Worm (Caenorhabditis elegans) whole organism, L1 larva: ENCODE measurements around the gene Y54G2A.36.
A peak's percentile ranks its signal among the peaks of the same experiment; 100 is the strongest.

Experiments
- C04F5.9 ChIP-seq: sonication (generic microtip); optimal IDR thresholded peaks from 2 replicates; lab custom pipeline; 2016; ENCODE audit warnings: missing genetic modification characterization, missing compliant biosample characterization
- Y116A8C.19 ChIP-seq: sonication (generic microtip); optimal IDR thresholded peaks from 2 replicates; lab custom pipeline; 2016; ENCODE audit warnings: missing compliant biosample characterization, missing genetic modification characterization, borderline replicate concordance
- aha-1 ChIP-seq: fragments of 150-350 bp; optimal IDR thresholded peaks from 2 replicates; lab custom pipeline; 2014; ENCODE audit warnings: missing biosample characterization, missing genetic modification characterization
- aly-2 ChIP-seq: fragments of 150-350 bp; optimal IDR thresholded peaks from 2 replicates; lab custom pipeline; 2014; ENCODE audit warnings: missing biosample characterization, missing genetic modification characterization
- ama-1 ChIP-seq: fragments of 150-350 bp; optimal IDR thresholded peaks from 2 replicates; lab custom pipeline; 2014
- ceh-63 ChIP-seq: fragments of 200-800 bp; sonication (Bioruptor generic); optimal IDR thresholded peaks from 2 replicates; lab custom pipeline; 2018; ENCODE audit warnings: mild to moderate bottlenecking, missing genetic modification characterization, missing compliant biosample characterization
- ceh-8 ChIP-seq: fragments of 200-800 bp; sonication (Bioruptor generic); optimal IDR thresholded peaks from 2 replicates; lab custom pipeline; 2018; ENCODE audit warnings: mild to moderate bottlenecking, missing genetic modification characterization, moderate library complexity, missing compliant biosample characterization
- ceh-82 ChIP-seq, 3 experiments: fragments of 150-350 bp in 1 of 3; sonication (generic microtip) in 2 of 3; optimal IDR thresholded peaks; 2 replicates each; lab custom pipeline; 2014 to 2017; ENCODE audit warnings: missing biosample characterization in 3 of 3, missing genetic modification characterization in 3 of 3
- ceh-90 ChIP-seq: sonication (generic microtip); optimal IDR thresholded peaks from 2 replicates; lab custom pipeline; 2016; ENCODE audit warnings: missing genetic modification characterization, missing compliant biosample characterization
- dpl-1 ChIP-seq, 3 experiments: fragments of 150-350 bp in 2 of 3; sonication (generic microtip) in 1 of 3; optimal IDR thresholded peaks; 2 replicates each; lab custom pipeline; 2014 to 2017; ENCODE audit warnings: missing biosample characterization in 3 of 3, missing genetic modification characterization in 3 of 3, missing genetic modification reagents in 3 of 3
- efl-1 ChIP-seq, 4 experiments: fragments of 150-350 bp; optimal IDR thresholded peaks in 3 of 4; peaks in 1 of 4; 1 replicate in 1 of 4; 2 replicates in 3 of 4; lab custom pipeline; 2014; ENCODE audit warnings: missing biosample characterization in 2 of 4, missing genetic modification characterization in 2 of 4, missing genetic modification reagents in 2 of 4
- efl-3 ChIP-seq: fragments of 200-800 bp; sonication (Bioruptor generic); optimal IDR thresholded peaks from 2 replicates; lab custom pipeline; 2018; ENCODE audit warnings: mild to moderate bottlenecking, missing genetic modification characterization, missing compliant biosample characterization
- egl-13 ChIP-seq: sonication (generic microtip); optimal IDR thresholded peaks from 2 replicates; lab custom pipeline; 2016; ENCODE audit warnings: missing genotype, missing genetic modification reagents, missing genetic modification characterization, missing compliant biosample characterization
- egl-27 ChIP-seq, 2 experiments: fragments of 150-350 bp in 1 of 2; sonication (generic microtip); optimal IDR thresholded peaks; 3 replicates each; lab custom pipeline; 2017 to 2018; ENCODE audit warnings: missing biosample characterization in 2 of 2, missing genetic modification characterization in 2 of 2, missing genetic modification reagents in 2 of 2
- fos-1 ChIP-seq: fragments of 150-350 bp; optimal IDR thresholded peaks from 2 replicates; lab custom pipeline; 2014; ENCODE audit warnings: missing biosample characterization, missing genetic modification characterization
- grh-1 ChIP-seq: fragments of 200-800 bp; sonication (Bioruptor generic); IDR thresholded peaks from 2 replicates; pipeline ENCODE4 v1.3.6; 2022; ENCODE audit warnings: missing genetic modification reagents, missing genetic modification characterization, missing compliant biosample characterization
- hlh-17 ChIP-seq: fragments of 200-800 bp; sonication (Bioruptor generic); optimal IDR thresholded peaks from 2 replicates; lab custom pipeline; 2018; ENCODE audit warnings: missing genetic modification characterization, mild to moderate bottlenecking, missing compliant biosample characterization, moderate library complexity, borderline replicate concordance
- hpl-2 ChIP-seq: fragments of 150-350 bp; optimal IDR thresholded peaks from 2 replicates; lab custom pipeline; 2014; ENCODE audit warnings: missing biosample characterization, missing genetic modification reagents, missing genetic modification characterization
- lin-13 ChIP-seq: fragments of 150-350 bp; optimal IDR thresholded peaks from 2 replicates; lab custom pipeline; 2014; ENCODE audit warnings: missing biosample characterization, missing genetic modification reagents, missing genetic modification characterization
- lin-35 ChIP-seq, 2 experiments: fragments of 150-350 bp; optimal IDR thresholded peaks; 2 replicates each; lab custom pipeline; 2014; ENCODE audit warnings: missing biosample characterization in 2 of 2, missing genetic modification characterization in 2 of 2, missing genetic modification reagents in 2 of 2
- lsy-2 ChIP-seq, 2 experiments: fragments of 150-350 bp; optimal IDR thresholded peaks; 2 replicates each; lab custom pipeline; 2014; ENCODE audit warnings: missing biosample characterization in 2 of 2, missing genetic modification characterization in 2 of 2
- mab-9 ChIP-seq: fragments of 200-800 bp; sonication (Bioruptor generic); IDR thresholded peaks from 2 replicates; pipeline ENCODE4 v1.3.6; 2022; ENCODE audit warnings: missing genetic modification reagents, missing genetic modification characterization, missing compliant biosample characterization
- mdl-1 ChIP-seq, 2 experiments: fragments of 150-350 bp; optimal IDR thresholded peaks; 2 replicates each; lab custom pipeline; 2014 to 2017; ENCODE audit warnings: missing biosample characterization in 2 of 2, missing genetic modification characterization in 2 of 2, inconsistent platforms in 1 of 2
- mef-2 ChIP-seq: fragments of 150-350 bp; optimal IDR thresholded peaks from 2 replicates; lab custom pipeline; 2014; ENCODE audit warnings: missing biosample characterization, missing genetic modification characterization
- mep-1 ChIP-seq: fragments of 150-350 bp; optimal IDR thresholded peaks from 2 replicates; lab custom pipeline; 2014; ENCODE audit warnings: missing biosample characterization, missing genetic modification characterization
- nhr-12 ChIP-seq: sonication (generic microtip); optimal IDR thresholded peaks from 2 replicates; lab custom pipeline; 2017; ENCODE audit warnings: missing biosample characterization, missing genetic modification characterization
- nhr-19 ChIP-seq: fragments of 200-800 bp; sonication (Bioruptor generic); conservative IDR thresholded peaks from 2 replicates; pipeline ENCODE4 v1.3.6; 2022; ENCODE audit warnings: missing genetic modification characterization, missing compliant biosample characterization
- nhr-237 ChIP-seq: fragments of 150-350 bp; optimal IDR thresholded peaks from 2 replicates; lab custom pipeline; 2014; ENCODE audit warnings: missing biosample characterization, missing genetic modification characterization
- nhr-28 ChIP-seq: fragments of 150-350 bp; optimal IDR thresholded peaks from 2 replicates; lab custom pipeline; 2014; ENCODE audit warnings: missing biosample characterization, missing genetic modification characterization
- nhr-71 ChIP-seq: sonication (generic microtip); optimal IDR thresholded peaks from 2 replicates; lab custom pipeline; 2016; ENCODE audit warnings: mild to moderate bottlenecking, missing genetic modification characterization, moderate library complexity, missing compliant biosample characterization
- nhr-85 ChIP-seq: sonication (generic microtip); peaks from one replicate; lab custom pipeline; 2016; ENCODE audit warnings: missing genetic modification characterization, inconsistent platforms, missing compliant biosample characterization
- nhr-90 ChIP-seq: sonication (generic microtip); optimal IDR thresholded peaks from 2 replicates; lab custom pipeline; 2016; ENCODE audit warnings: mild to moderate bottlenecking, missing genetic modification characterization, missing compliant biosample characterization; ENCODE audit not compliant: poor library complexity
- pag-3 ChIP-seq: sonication (generic microtip); optimal IDR thresholded peaks from 2 replicates; lab custom pipeline; 2017; ENCODE audit warnings: missing genetic modification characterization, mild to moderate bottlenecking, missing compliant biosample characterization, antibody characterized with exemption, borderline replicate concordance; ENCODE audit not compliant: insufficient read depth
- rnt-1 ChIP-seq: sonication (generic microtip); optimal IDR thresholded peaks from 2 replicates; lab custom pipeline; 2016; ENCODE audit warnings: mild to moderate bottlenecking, missing genetic modification characterization, moderate library complexity, missing compliant biosample characterization
- snpc-4 ChIP-seq: fragments of 150-350 bp; optimal IDR thresholded peaks from 2 replicates; lab custom pipeline; 2014; ENCODE audit warnings: missing biosample characterization, missing genetic modification characterization
- snu-23 ChIP-seq: sonication (generic microtip); optimal IDR thresholded peaks from 2 replicates; lab custom pipeline; 2016; ENCODE audit warnings: missing genetic modification characterization, missing compliant biosample characterization
- sptf-1 ChIP-seq: fragments of 150-350 bp; optimal IDR thresholded peaks from 2 replicates; lab custom pipeline; 2014; ENCODE audit warnings: missing biosample characterization, missing genetic modification characterization
- swsn-7 ChIP-seq: sonication (generic microtip); optimal IDR thresholded peaks from 2 replicates; lab custom pipeline; 2016; ENCODE audit warnings: missing genetic modification characterization, missing compliant biosample characterization
- tlp-1 ChIP-seq: fragments of 150-350 bp; optimal IDR thresholded peaks from 2 replicates; lab custom pipeline; 2014; ENCODE audit warnings: missing biosample characterization, missing genetic modification characterization
- unc-130 ChIP-seq: fragments of 150-350 bp; optimal IDR thresholded peaks from 2 replicates; lab custom pipeline; 2017; ENCODE audit warnings: missing biosample characterization, missing genetic modification characterization, inconsistent platforms
- unc-86 ChIP-seq: sonication (generic microtip); optimal IDR thresholded peaks from 2 replicates; lab custom pipeline; 2016; ENCODE audit warnings: missing genetic modification characterization, missing compliant biosample characterization
- xbp-1 ChIP-seq: sonication (generic microtip); optimal IDR thresholded peaks from 2 replicates; lab custom pipeline; 2016; ENCODE audit warnings: missing genetic modification characterization, missing compliant biosample characterization
- zag-1 ChIP-seq: fragments of 150-350 bp; optimal IDR thresholded peaks from 2 replicates; lab custom pipeline; 2014; ENCODE audit warnings: missing biosample characterization, missing genetic modification characterization
- zip-4 ChIP-seq: fragments of 200-800 bp; sonication (Bioruptor generic); optimal IDR thresholded peaks from 2 replicates; lab custom pipeline; 2018; ENCODE audit warnings: mild to moderate bottlenecking, missing genetic modification characterization, moderate library complexity, missing compliant biosample characterization

Gene Y54G2A.36

DNA sequence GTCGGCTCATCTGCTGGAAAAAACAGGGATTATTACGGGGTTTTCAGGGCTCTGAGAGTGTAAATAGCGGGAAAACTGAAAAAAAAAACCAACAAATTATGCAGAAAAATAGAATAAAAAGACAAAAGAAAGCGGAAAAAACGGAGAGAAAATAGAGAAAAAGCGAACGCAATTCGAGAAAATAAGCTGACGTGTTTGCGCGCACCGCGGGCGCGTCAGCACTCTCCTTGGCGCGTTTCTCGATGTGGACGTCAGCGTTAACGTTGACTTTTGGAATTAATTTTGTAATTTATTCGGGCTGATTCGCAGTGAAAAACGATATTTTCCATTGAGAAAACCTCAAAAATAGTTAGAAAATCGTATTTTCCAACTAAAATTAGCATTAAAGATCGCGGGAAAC lies 30.9 kb downstream of the Y54G2A.36 start, which contains the start of gene manf-1 (continued):
- TF ChIP-seq nhr-71 (tag; lab: Kevin White, UChicago) (peak; percentile 84), egl-27 (tag; optimal IDR thresholded peaks at IDR 0.05; lab: Kevin White, UChicago) (no peak), Y116A8C.19 (tag; lab: Kevin White, UChicago) (no peak), ceh-82 (tag; optimal IDR thresholded peaks at IDR 0.05; lab: Kevin White, UChicago) (peak; percentile 55 to 73 (median 62)), pag-3 (tag; lab: Kevin White, UChicago) (no peak), C04F5.9 (tag; lab: Kevin White, UChicago) (no peak), aly-2 (tag; lab: Kevin White, UChicago) (peak; percentile 31), nhr-90 (tag; lab: Kevin White, UChicago) (peak; percentile 71), nhr-237 (tag; lab: Kevin White, UChicago) (no peak), ceh-8 (GFP tag; lab: Kevin White, UChicago) (no peak), efl-3 (no peak), unc-130 (tag; lab: Kevin White, UChicago) (peak; percentile 39), mdl-1 (tag; optimal IDR thresholded peaks at IDR 0.05; lab: Kevin White, UChicago) (peak in 1 of 2 experiments; percentile 62), snu-23 (GFP tag; lab: Kevin White, UChicago) (peak; percentile 82), zip-4 (no peak), hlh-17 (GFP tag; lab: Kevin White, UChicago) (no peak), mab-9 (GFP tag; lab: Robert Waterston, UW) (no peak), grh-1 (GFP tag; lab: Robert Waterston, UW) (0 out of 2 replicates have a peak, but pooled peaks have one; percentile 46), lin-13 (GFP tag; lab: Kevin White, UChicago) (peak; percentile 69), egl-13 (no peak), tlp-1 (tag; lab: Kevin White, UChicago) (no peak), snpc-4 (peak; percentile 57), lin-35 (GFP tag; optimal IDR thresholded peaks at IDR 0.05; lab: Kevin White, UChicago) (peak; percentile 79 to 84), nhr-19 (peak; percentile 74), xbp-1 (tag; lab: Kevin White, UChicago) (peak; percentile 99), mef-2 (tag; lab: Kevin White, UChicago) (no peak), unc-86 (tag; lab: Kevin White, UChicago) (peak; percentile 61), nhr-28 (tag; lab: Kevin White, UChicago) (no peak), nhr-12 (tag; lab: Kevin White, UChicago) (no peak), ama-1 (lab: Kevin White, UChicago) (no peak)

DNA sequence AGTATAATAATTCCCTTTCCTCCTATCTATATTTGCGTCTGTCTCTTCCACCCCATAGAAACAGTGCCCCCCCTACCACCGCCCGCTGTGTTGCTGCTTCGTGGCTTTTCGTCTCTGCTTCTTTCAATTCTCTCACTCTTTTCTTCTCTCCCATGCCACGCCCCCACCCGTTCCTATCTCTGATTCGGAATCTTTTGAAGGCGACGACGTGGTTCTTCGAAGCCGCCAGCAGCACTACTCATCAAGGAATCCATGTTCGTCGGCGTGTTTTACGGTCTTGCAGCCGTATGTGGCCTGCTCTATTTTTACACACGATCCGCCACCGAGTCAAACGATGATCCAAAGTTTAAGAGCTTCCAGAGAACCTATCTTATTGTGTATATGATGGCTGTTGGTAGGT lies 33.7 kb downstream of the Y54G2A.36 start, which contains the start of gene samt-1:
Gene samt-1, plus strand, starts transcription at position 176 of the 400 bp plus-strand sequence.
- no peak for TF ChIP-seq unc-130 (tag; lab: Kevin White, UChicago)
- TF ChIP-seq rnt-1 (tag; lab: Kevin White, UChicago) = no peak
- no peak for TF ChIP-seq dpl-1 (GFP tag; optimal IDR thresholded peaks at IDR 0.05; lab: Kevin White, UChicago)
- no peak for TF ChIP-seq efl-1 (optimal IDR thresholded peaks at IDR 0.05; lab: Kevin White, UChicago)
- no peak for TF ChIP-seq efl-1 (GFP tag; optimal IDR thresholded peaks at IDR 0.05 in 1 of 2; lab: Kevin White, UChicago)

DNA sequence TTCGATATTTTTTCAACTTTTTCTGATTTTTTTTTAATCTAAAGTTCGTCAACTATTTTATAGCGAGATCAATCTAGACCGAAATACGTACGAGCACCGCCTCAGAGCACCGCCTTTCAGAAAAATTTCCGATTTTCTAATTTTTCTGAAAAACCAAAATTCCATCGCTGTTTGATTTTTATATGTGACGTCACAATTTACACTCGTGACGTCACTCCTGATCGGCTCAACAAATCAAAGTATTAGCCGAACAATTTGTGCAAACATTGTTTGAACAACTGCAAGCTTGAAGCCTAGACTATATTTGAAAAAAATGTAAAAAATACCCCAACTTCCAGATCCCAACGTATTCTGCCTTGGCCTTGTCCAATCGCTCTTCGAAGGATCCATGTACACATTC lies 37.7 kb downstream of the Y54G2A.36 start:
- TF ChIP-seq aha-1 (tag; lab: Kevin White, UChicago) (no peak), nhr-85 (no peak), nhr-28 (tag; lab: Kevin White, UChicago) (no peak), swsn-7 (tag; lab: Kevin White, UChicago) (no peak), ceh-63 (GFP tag; lab: Kevin White, UChicago) (no peak), lsy-2 (tag; optimal IDR thresholded peaks at IDR 0.05; lab: Kevin White, UChicago) (no peak), mdl-1 (tag; optimal IDR thresholded peaks at IDR 0.05; lab: Kevin White, UChicago) (no peak), egl-13 (no peak), fos-1 (tag; lab: Kevin White, UChicago) (no peak), mep-1 (tag; lab: Kevin White, UChicago) (no peak), xbp-1 (tag; lab: Kevin White, UChicago) (no peak), egl-27 (tag; optimal IDR thresholded peaks at IDR 0.05; lab: Kevin White, UChicago) (no peak), nhr-19 (no peak), sptf-1 (tag; lab: Kevin White, UChicago) (no peak), lin-13 (GFP tag; lab: Kevin White, UChicago) (no peak), zag-1 (tag; lab: Kevin White, UChicago) (no peak), ceh-90 (tag; lab: Kevin White, UChicago) (no peak), hpl-2 (GFP tag; lab: Kevin White, UChicago) (no peak)
